Fruit fly (Drosophila melanogaster) whole organism, wandering third instar larva: ENCODE results near the gene Mkk4.

Source experiments
- Hr78 ChIP-seq: fragments of >200 bp; optimal IDR thresholded peaks from 2 replicates; lab custom pipeline; 2017; ENCODE audit warnings: missing biosample characterization, missing genetic modification characterization
- Jra ChIP-seq: sonication (Bioruptor generic); optimal IDR thresholded peaks from 2 replicates; lab custom pipeline; 2016; ENCODE audit warnings: missing biosample characterization, missing genetic modification characterization
- Myc ChIP-seq: fragments of >200 bp; optimal IDR thresholded peaks from 2 replicates; lab custom pipeline; 2017
- br ChIP-seq: fragments of 200-800 bp; sonication (Bioruptor generic); optimal IDR thresholded peaks from 2 replicates; lab custom pipeline; 2016; ENCODE audit warnings: missing biosample characterization, missing genetic modification characterization
- rgr ChIP-seq: fragments of 200-800 bp; sonication (Bioruptor generic); optimal IDR thresholded peaks from 3 replicates; lab custom pipeline; 2016; ENCODE audit warnings: missing biosample characterization, mild to moderate bottlenecking, missing genetic modification characterization
- woc ChIP-seq: sonication (Bioruptor generic); optimal IDR thresholded peaks from 2 replicates; lab custom pipeline; 2016; ENCODE audit warnings: missing biosample characterization, mild to moderate bottlenecking, missing genetic modification characterization

DNA sequence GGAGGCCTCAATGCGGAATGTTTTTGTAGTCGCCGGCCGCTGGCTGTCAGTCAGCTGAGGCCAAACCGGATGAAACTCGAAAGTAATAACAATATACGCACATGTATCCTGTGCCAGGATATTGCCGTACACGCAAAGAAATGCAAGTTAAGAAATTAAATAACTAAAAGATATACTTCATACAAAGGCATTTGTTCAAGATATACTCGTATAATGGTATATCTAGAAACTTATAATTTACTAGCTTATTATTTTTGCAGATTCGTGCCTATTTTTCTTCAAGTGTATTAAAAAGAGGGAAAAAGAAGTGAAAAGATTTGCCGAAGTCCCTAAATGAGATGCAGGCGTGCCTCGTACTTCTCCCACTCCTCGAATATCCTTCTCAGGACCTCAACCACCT is 32.7 kb upstream of the Mkk4 start:
- no peak for TF ChIP-seq br (GFP tag; lab: Kevin White, UChicago)
- TF ChIP-seq Myc (lab: Kevin White, UChicago), result no peak
- TF ChIP-seq Hr78 (GFP tag; lab: Kevin White, UChicago), result no peak
- TF ChIP-seq rgr (GFP tag; lab: Kevin White, UChicago), result no peak
- TF ChIP-seq Jra (GFP tag; lab: Kevin White, UChicago), result no peak
- no peak for TF ChIP-seq woc (GFP tag; lab: Kevin White, UChicago)
